Worm (Caenorhabditis elegans) whole organism, midembryonic: ENCODE measurements around the gene nlp-53.

Source experiments
- flt-1 ChIP-seq: fragments of 200-800 bp; sonication (Bioruptor generic); IDR thresholded peaks from 2 replicates; pipeline ENCODE4 v1.3.6; 2022; ENCODE audit warnings: missing genetic modification characterization, missing compliant biosample characterization
- klf-2 ChIP-seq: fragments of 200-800 bp; sonication (Bioruptor generic); conservative IDR thresholded peaks from 2 replicates; pipeline ENCODE4 v1.3.6; 2022; ENCODE audit warnings: missing genetic modification reagents, missing genetic modification characterization, missing compliant biosample characterization
- med-1 ChIP-seq: sonication (generic microtip); optimal IDR thresholded peaks from 2 replicates; lab custom pipeline; 2017; ENCODE audit warnings: missing genetic modification characterization, mild to moderate bottlenecking, missing compliant biosample characterization, antibody characterized with exemption, missing genetic modification reagents; ENCODE audit not compliant: insufficient read depth
- ztf-23 ChIP-seq: fragments of 200-800 bp; sonication (Bioruptor generic); IDR thresholded peaks from 2 replicates; pipeline ENCODE4 v1.3.6; 2022; ENCODE audit warnings: missing genetic modification reagents, missing genetic modification characterization, missing compliant biosample characterization

- TF ChIP-seq klf-2 (GFP tag; lab: Robert Waterston, UW) (no peak), med-1 (GFP tag; lab: Kevin White, UChicago) (no peak), flt-1 (GFP tag; lab: Robert Waterston, UW) (0 out of 2 replicates have a peak, but pooled peaks have one; percentile 9), ztf-23 (GFP tag; lab: Robert Waterston, UW) (no peak)
These were observed 22.5 kb upstream of the nlp-53 start, which contains the start of gene F54B11.5 for ce11 chrX:13596003-13596767.
